Worm (Caenorhabditis elegans) whole organism, L4/young adult: ENCODE results near the gene F13E6.2.

Source experiments
- W03F9.2 ChIP-seq: fragments of 150-350 bp; optimal IDR thresholded peaks from 2 replicates; lab custom pipeline; 2014; ENCODE audit warnings: missing biosample characterization, missing genetic modification characterization
- dao-5 ChIP-seq: sonication (generic microtip); optimal IDR thresholded peaks from 2 replicates; lab custom pipeline; 2016; ENCODE audit warnings: missing genotype, missing genetic modification characterization, moderate library complexity, missing compliant biosample characterization
- him-1 ChIP-seq: sonication (generic microtip); optimal IDR thresholded peaks from 2 replicates; lab custom pipeline; 2016; ENCODE audit warnings: missing genotype, missing genetic modification reagents, missing genetic modification characterization, missing compliant biosample characterization

DNA sequence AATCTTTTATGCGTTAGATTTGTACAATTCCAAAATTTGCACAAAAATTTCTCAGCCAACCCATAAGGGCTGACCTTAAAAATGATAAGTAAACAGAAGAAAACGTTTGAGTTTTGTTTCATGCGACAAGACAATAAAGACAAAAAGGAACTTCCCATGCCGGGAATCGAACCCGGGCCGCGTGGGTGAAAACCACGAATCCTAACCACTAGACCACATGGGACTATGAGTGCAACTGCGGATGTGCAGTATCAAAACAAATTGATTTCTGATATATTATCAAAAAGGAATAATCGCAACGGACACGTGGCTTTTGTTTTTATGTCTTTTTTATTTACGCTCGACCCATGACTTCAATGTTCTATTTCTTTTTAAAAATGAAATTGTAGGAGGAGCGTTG is 7.2 kb downstream of the F13E6.2 start:
- TF ChIP-seq dao-5 (tag; lab: Kevin White, UChicago) (no peak), him-1 (tag; lab: Kevin White, UChicago) (no peak), W03F9.2 (no peak)
